Fruit fly (Drosophila melanogaster) whole organism, wandering third instar larva: ENCODE results near the gene Klp67A.
A peak's percentile ranks its signal among the peaks of the same experiment; 100 is the strongest.

ENCODE experiments used
- CG32264 ChIP-seq: fragments of 200-800 bp; sonication (Bioruptor generic); optimal IDR thresholded peaks from 2 replicates; lab custom pipeline; 2016; ENCODE audit warnings: missing biosample characterization, missing genetic modification characterization
- CG9705 ChIP-seq: fragments of 200-800 bp; sonication (Bioruptor generic); optimal IDR thresholded peaks from 2 replicates; lab custom pipeline; 2018; ENCODE audit warnings: missing biosample characterization, mild to moderate bottlenecking, missing genetic modification characterization
- Dfd ChIP-seq: fragments of >200 bp; optimal IDR thresholded peaks from 2 replicates; lab custom pipeline; 2017; ENCODE audit warnings: missing biosample characterization, missing genetic modification characterization
- GATAd ChIP-seq: sonication (Bioruptor generic); optimal IDR thresholded peaks from 2 replicates; lab custom pipeline; 2016; ENCODE audit warnings: missing biosample characterization, missing genetic modification characterization
- HLH106 ChIP-seq: fragments of 200-800 bp; optimal IDR thresholded peaks from 3 replicates; lab custom pipeline; 2019; ENCODE audit warnings: missing biosample characterization, mild to moderate bottlenecking, missing genetic modification characterization, moderate library complexity
- Hnf4 ChIP-seq: fragments of 200-800 bp; sonication (Bioruptor generic); optimal IDR thresholded peaks from 2 replicates; lab custom pipeline; 2016; ENCODE audit warnings: missing biosample characterization, mild to moderate bottlenecking, missing genetic modification characterization
- Hr83 ChIP-seq: fragments of 200-300 bp; sonication (Bioruptor generic); optimal IDR thresholded peaks from 2 replicates; lab custom pipeline; 2016; ENCODE audit warnings: missing biosample characterization, mild to moderate bottlenecking, missing genetic modification characterization, moderate library complexity; ENCODE audit not compliant: poor library complexity, severe bottlenecking
- Jra ChIP-seq: sonication (Bioruptor generic); optimal IDR thresholded peaks from 2 replicates; lab custom pipeline; 2016; ENCODE audit warnings: missing biosample characterization, missing genetic modification characterization
- Mio ChIP-seq: sonication (Bioruptor generic); optimal IDR thresholded peaks from 2 replicates; lab custom pipeline; 2016; ENCODE audit warnings: missing biosample characterization, missing genetic modification characterization
- OdsH ChIP-seq: fragments of 200-800 bp; sonication (Bioruptor generic); optimal IDR thresholded peaks from 2 replicates; lab custom pipeline; 2016; ENCODE audit warnings: missing biosample characterization, mild to moderate bottlenecking, missing genetic modification characterization
- Rel ChIP-seq, 2 experiments: fragments of 200-800 bp; sonication (Bioruptor generic) in 1 of 2; optimal IDR thresholded peaks; 2 replicates in 1 of 2; 3 replicates in 1 of 2; lab custom pipeline; 2016 to 2019; ENCODE audit warnings: mild to moderate bottlenecking in 2 of 2, missing biosample characterization in 2 of 2, missing genetic modification characterization in 2 of 2, moderate library complexity in 1 of 2
- Sp1 ChIP-seq: fragments of 200-800 bp; sonication (Bioruptor generic); optimal IDR thresholded peaks from 3 replicates; lab custom pipeline; 2019; ENCODE audit warnings: missing biosample characterization, mild to moderate bottlenecking, missing genetic modification characterization, moderate library complexity
- br ChIP-seq: fragments of 200-800 bp; sonication (Bioruptor generic); optimal IDR thresholded peaks from 2 replicates; lab custom pipeline; 2016; ENCODE audit warnings: missing biosample characterization, missing genetic modification characterization
- brk ChIP-seq: fragments of 200-800 bp; sonication (Bioruptor generic); optimal IDR thresholded peaks from 2 replicates; lab custom pipeline; 2016; ENCODE audit warnings: missing biosample characterization, mild to moderate bottlenecking, missing genetic modification characterization
- dl ChIP-seq, 2 experiments: fragments of 175-275, 200-275 bp in 1 of 2; fragments of 200-275 bp in 1 of 2; sonication (Bioruptor generic); optimal IDR thresholded peaks; lab custom pipeline; 2018; ENCODE audit warnings: mild to moderate bottlenecking in 2 of 2, missing biosample characterization in 2 of 2, missing genetic modification characterization in 2 of 2, moderate library complexity in 2 of 2; ENCODE audit not compliant: partially characterized antibody in 2 of 2, insufficient read depth in 1 of 2
- dmrt93B ChIP-seq: fragments of 200-800 bp; sonication (Bioruptor generic); optimal IDR thresholded peaks from 2 replicates; lab custom pipeline; 2018; ENCODE audit warnings: missing biosample characterization, mild to moderate bottlenecking, missing genetic modification characterization
- dsf ChIP-seq: sonication (Bioruptor generic); optimal IDR thresholded peaks from 2 replicates; lab custom pipeline; 2016; ENCODE audit warnings: missing biosample characterization, missing genetic modification characterization, borderline replicate concordance
- ey ChIP-seq: fragments of 200-800 bp; sonication (Bioruptor generic); optimal IDR thresholded peaks from 2 replicates; lab custom pipeline; 2016; ENCODE audit warnings: missing biosample characterization, missing genetic modification characterization
- foxo ChIP-seq, 2 experiments: fragments of 200-800 bp; sonication (Bioruptor generic); optimal IDR thresholded peaks; 2 replicates in 1 of 2; 3 replicates in 1 of 2; lab custom pipeline; 2016 to 2017; ENCODE audit warnings: missing biosample characterization in 2 of 2, missing genetic modification characterization in 2 of 2
- fru ChIP-seq: fragments of 200-800 bp; sonication (Bioruptor generic); optimal IDR thresholded peaks from 3 replicates; lab custom pipeline; 2016; ENCODE audit warnings: missing biosample characterization, mild to moderate bottlenecking, missing genetic modification characterization
- h ChIP-seq: fragments of 200-800 bp; sonication (Bioruptor generic); optimal IDR thresholded peaks from 3 replicates; lab custom pipeline; 2016; ENCODE audit warnings: missing biosample characterization, mild to moderate bottlenecking, missing genetic modification characterization
- jim ChIP-seq: fragments of 175-275, 200-325 bp; sonication (Bioruptor generic); optimal IDR thresholded peaks from 2 replicates; lab custom pipeline; 2016; ENCODE audit warnings: missing biosample characterization, mild to moderate bottlenecking, missing genetic modification characterization
- psq ChIP-seq: fragments of 200-800 bp; sonication (Bioruptor generic); optimal IDR thresholded peaks from 3 replicates; lab custom pipeline; 2017; ENCODE audit warnings: missing biosample characterization, mild to moderate bottlenecking, missing genetic modification characterization, moderate library complexity
- rgr ChIP-seq: fragments of 200-800 bp; sonication (Bioruptor generic); optimal IDR thresholded peaks from 3 replicates; lab custom pipeline; 2016; ENCODE audit warnings: missing biosample characterization, mild to moderate bottlenecking, missing genetic modification characterization
- sage ChIP-seq: fragments of 200-800 bp; sonication (Bioruptor generic); optimal IDR thresholded peaks from 2 replicates; lab custom pipeline; 2016; ENCODE audit warnings: missing biosample characterization, mild to moderate bottlenecking, missing genetic modification characterization
- tai ChIP-seq: sonication (Bioruptor generic); optimal IDR thresholded peaks from 2 replicates; lab custom pipeline; 2016; ENCODE audit warnings: missing biosample characterization, missing genetic modification characterization
- woc ChIP-seq: sonication (Bioruptor generic); optimal IDR thresholded peaks from 2 replicates; lab custom pipeline; 2016; ENCODE audit warnings: missing biosample characterization, mild to moderate bottlenecking, missing genetic modification characterization

The Klp67A gene

DNA sequence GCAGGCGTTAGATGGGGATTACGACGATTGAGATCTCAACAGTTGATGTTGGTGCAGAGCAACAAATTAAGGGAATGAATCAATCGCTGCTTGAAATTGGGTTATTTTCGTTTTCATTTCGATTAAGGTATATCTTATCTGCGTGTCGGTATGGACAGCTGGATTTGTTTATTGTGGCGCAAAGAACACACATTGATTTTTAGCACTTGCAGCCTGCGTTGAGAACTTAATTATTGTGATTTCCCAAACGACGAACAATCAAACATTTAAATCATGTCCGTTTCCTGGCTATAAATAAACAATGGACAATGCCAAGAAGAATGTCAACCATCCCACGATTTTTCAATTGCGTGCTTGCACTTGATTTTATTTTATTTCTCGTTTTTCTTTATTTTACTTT lies 31.2 kb upstream of the Klp67A start:
- TF ChIP-seq rgr (GFP tag; lab: Kevin White, UChicago) (no peak), tai (GFP tag; lab: Kevin White, UChicago) (peak; percentile 12), Rel (GFP tag; optimal IDR thresholded peaks at IDR 0.05; lab: Kevin White, UChicago) (no peak), Rel (tag; optimal IDR thresholded peaks at IDR 0.05; lab: Kevin White, UChicago) (peak; percentile 62), woc (peak; percentile 18)

DNA sequence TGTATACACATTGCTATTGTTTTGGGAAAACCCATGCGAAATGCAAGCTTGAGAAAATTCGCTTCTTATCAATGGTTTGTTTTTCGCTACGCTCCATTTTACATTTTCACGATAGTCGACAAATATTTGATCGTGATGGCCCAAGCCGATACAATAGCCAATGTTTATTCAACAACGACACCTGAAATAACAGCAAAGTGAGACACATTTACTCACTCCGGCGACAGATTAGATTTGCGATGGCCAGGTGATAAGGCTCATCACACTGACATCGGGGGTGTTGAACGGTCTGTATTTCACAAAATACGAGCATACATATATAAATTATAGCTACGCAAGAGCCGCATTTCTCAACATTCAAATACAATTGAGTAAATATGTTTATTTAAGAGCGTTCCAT lies 30.3 kb upstream of the Klp67A start:
- peak; percentile 38 for TF ChIP-seq Sp1 (GFP tag; lab: Kevin White, UChicago)
- peak; percentile 97 for TF ChIP-seq Hr83 (GFP tag; lab: Kevin White, UChicago)
- peak; percentile 8 for TF ChIP-seq GATAd
- TF ChIP-seq HLH106 (tag; lab: Kevin White, UChicago) = peak; percentile 11
- peak; percentile 75 for TF ChIP-seq h (GFP tag; lab: Kevin White, UChicago)
- no peak for TF ChIP-seq psq
- TF ChIP-seq br (GFP tag; lab: Kevin White, UChicago) = peak; percentile 43
- TF ChIP-seq tai (GFP tag; lab: Kevin White, UChicago) = peak; percentile 69
- TF ChIP-seq woc = no peak
- peak; percentile 40 for TF ChIP-seq Hnf4 (GFP tag; lab: Kevin White, UChicago)
- TF ChIP-seq brk (GFP tag; lab: Kevin White, UChicago) = peak; percentile 23
- peak; percentile 20 for TF ChIP-seq fru (GFP tag; lab: Kevin White, UChicago)
- no peak for TF ChIP-seq dl (GFP tag; optimal IDR thresholded peaks at IDR 0.05; lab: Kevin White, UChicago; ENCODE audit: insufficient read depth in 1 of 2, partially characterized antibody in 2 of 2)
- TF ChIP-seq Rel (GFP tag; optimal IDR thresholded peaks at IDR 0.05; lab: Kevin White, UChicago) = peak; percentile 19
- peak; percentile 84 for TF ChIP-seq Rel (tag; optimal IDR thresholded peaks at IDR 0.05; lab: Kevin White, UChicago)
- TF ChIP-seq dmrt93B (GFP tag; lab: Kevin White, UChicago) = no peak
- TF ChIP-seq CG32264 (GFP tag; lab: Kevin White, UChicago) = peak; percentile 46
- peak; percentile 38 for TF ChIP-seq Jra
- TF ChIP-seq foxo (GFP tag; optimal IDR thresholded peaks at IDR 0.05; lab: Kevin White, UChicago) = peak in 1 of 2 experiments; percentile 51
- TF ChIP-seq sage (GFP tag; lab: Kevin White, UChicago) = no peak
- no peak for TF ChIP-seq jim
- peak; percentile 20 for TF ChIP-seq ey
- TF ChIP-seq rgr (GFP tag; lab: Kevin White, UChicago) = peak; percentile 68
- peak; percentile 55 for TF ChIP-seq OdsH (GFP tag; lab: Kevin White, UChicago)

dm6 chr3L:9396704-9397103 lies 29.9 kb upstream of the Klp67A start:
- peak; percentile 76 for TF ChIP-seq psq
- TF ChIP-seq Dfd (GFP tag; lab: Kevin White, UChicago) = peak; percentile 8
- no peak for TF ChIP-seq CG9705 (GFP tag; lab: Kevin White, UChicago)
- TF ChIP-seq, all 38 proteins: peak for 2

- TF ChIP-seq Hr83 (GFP tag; lab: Kevin White, UChicago) (no peak), Rel (GFP tag; optimal IDR thresholded peaks at IDR 0.05; lab: Kevin White, UChicago) (no peak), Rel (tag; optimal IDR thresholded peaks at IDR 0.05; lab: Kevin White, UChicago) (peak; percentile 98), dl (GFP tag; optimal IDR thresholded peaks at IDR 0.05; lab: Kevin White, UChicago; ENCODE audit: insufficient read depth in 1 of 2, partially characterized antibody in 2 of 2) (no peak), tai (GFP tag; lab: Kevin White, UChicago) (no peak), dsf (GFP tag; lab: Kevin White, UChicago) (no peak)
These were observed 29.2 kb upstream of the Klp67A start for dm6 chr3L:9396038-9396437.

DNA sequence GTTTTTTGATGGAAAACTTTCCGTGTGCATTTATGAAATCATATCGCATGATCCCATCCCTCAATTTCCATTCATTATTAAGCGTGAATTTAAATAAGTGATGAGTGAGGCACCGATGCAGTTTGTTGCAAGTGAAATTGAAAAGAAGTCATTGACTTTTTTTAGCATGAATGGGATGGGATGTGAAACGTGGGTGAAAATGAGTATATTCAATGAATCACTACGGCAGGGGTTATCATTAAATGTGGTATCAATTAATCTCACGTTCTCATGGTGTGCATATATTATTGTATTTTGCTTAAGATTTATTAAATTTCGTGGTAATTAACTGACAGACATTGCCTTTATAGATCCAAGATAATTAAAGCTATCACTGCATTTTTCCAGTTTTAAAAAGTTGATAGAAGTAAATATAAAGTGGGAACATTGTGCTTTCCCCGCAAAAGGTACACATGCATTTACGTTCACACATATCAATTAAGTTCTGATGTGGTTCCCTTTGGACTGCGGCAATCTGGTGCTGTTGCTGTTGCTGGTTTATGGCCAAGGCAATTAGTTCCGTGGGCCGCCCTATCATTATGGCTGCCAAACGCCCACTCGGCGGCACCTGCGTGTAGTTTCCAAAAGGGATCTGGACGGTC lies 24.6 kb upstream of the Klp67A start:
- TF ChIP-seq Jra (no peak), ey (no peak), Rel (GFP tag; optimal IDR thresholded peaks at IDR 0.05; lab: Kevin White, UChicago) (no peak), Rel (tag; optimal IDR thresholded peaks at IDR 0.05; lab: Kevin White, UChicago) (peak; percentile 87), Mio (GFP tag; lab: Kevin White, UChicago) (no peak)
